Worm (Caenorhabditis elegans): ENCODE data around the gene mmab-1.

The mmab-1 gene

DNA sequence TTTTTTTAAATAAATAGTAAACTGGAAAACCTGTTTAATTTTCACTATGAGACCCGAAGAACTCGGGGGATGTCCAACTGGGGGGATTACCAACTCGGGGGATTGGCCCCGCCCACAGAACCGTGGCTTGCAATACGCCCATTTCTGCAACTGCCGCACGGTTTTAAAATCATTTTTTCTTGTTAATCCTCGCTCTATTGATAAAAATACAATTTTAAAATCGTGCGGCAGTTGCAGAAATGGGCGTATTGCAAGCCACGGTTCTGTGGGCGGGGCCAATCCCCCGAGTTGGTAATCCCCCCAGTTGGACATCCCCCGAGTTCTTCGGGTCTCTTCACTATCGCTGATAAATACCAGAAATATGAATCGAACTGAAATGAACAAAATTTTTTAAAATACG, at the start of gene mmab-1:
Gene mmab-1 (minus strand): TSS at position 95 of the 400 bp plus-strand sequence.
- TF ChIP-seq tbx-2 (tag; optimal IDR thresholded peaks at IDR 0.05) = peak; percentile 4
- TF ChIP-seq nhr-20 (tag; optimal IDR thresholded peaks at IDR 0.05) = peak; percentile 18
- TF ChIP-seq lin-35 (GFP tag; optimal IDR thresholded peaks at IDR 0.05) = peak in 1 of 2 experiments; percentile 8
- peak; percentile 60 for TF ChIP-seq nhr-90 (tag; optimal IDR thresholded peaks at IDR 0.05; ENCODE audit: poor library complexity)
- peak; percentile 15 to 30 for TF ChIP-seq efl-1 (optimal IDR thresholded peaks at IDR 0.05)
- peak in 1 of 2 experiments; percentile 91 for TF ChIP-seq efl-1 (GFP tag; optimal IDR thresholded peaks at IDR 0.05 in 1 of 2)
- TF ChIP-seq snu-23 (GFP tag; optimal IDR thresholded peaks at IDR 0.05) = peak; percentile 36
- TF ChIP-seq dsc-1 (tag; optimal IDR thresholded peaks at IDR 0.05) = peak; percentile 15
- TF ChIP-seq grh-1 (GFP tag; IDR thresholded peaks at IDR 0.05) = peak; percentile 51
- TF ChIP-seq ceh-88 (GFP tag; IDR thresholded peaks at IDR 0.05) = peak; percentile 8; the same call in 1 of the 2 replicates
- TF ChIP-seq dpl-1 (GFP tag; optimal IDR thresholded peaks at IDR 0.05) = peak in 1 of 3 experiments; percentile 11
- peak; percentile 57 for TF ChIP-seq nhr-47 (tag; optimal IDR thresholded peaks at IDR 0.05)
- peak in 1 of 2 experiments; percentile 18 for TF ChIP-seq lsy-2 (tag; optimal IDR thresholded peaks at IDR 0.05)
- TF ChIP-seq nhr-71 (tag; optimal IDR thresholded peaks at IDR 0.05) = peak; percentile 59
- TF ChIP-seq fkh-8 (tag; optimal IDR thresholded peaks at IDR 0.05) = peak; percentile 36
- peak; percentile 19 for TF ChIP-seq swsn-7 (tag; optimal IDR thresholded peaks at IDR 0.05)
- TF ChIP-seq nhr-19 (GFP tag; conservative IDR thresholded peaks at IDR 0.05) = peak; percentile 66

DNA sequence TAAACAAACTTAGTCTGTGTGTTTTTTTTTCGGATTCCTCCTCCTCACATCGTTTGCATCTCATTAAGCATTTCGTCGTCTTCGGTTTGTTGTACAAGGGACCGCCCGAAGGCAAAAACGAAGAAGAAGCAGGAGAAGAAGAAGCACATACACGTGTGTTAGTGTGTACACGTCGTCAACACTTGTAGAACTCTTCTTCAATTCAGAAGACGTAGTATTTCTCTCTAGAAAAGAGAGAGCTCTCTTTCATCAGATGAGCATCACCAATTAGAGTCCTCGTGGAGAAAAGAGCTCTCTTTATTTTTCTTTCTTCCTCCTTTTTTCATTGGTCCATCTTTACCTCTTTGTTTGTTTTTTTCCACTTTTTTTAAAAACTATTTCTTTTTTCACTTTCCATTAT, 46.2 kb upstream of the mmab-1 start:
- TF ChIP-seq skn-1 (tag; optimal IDR thresholded peaks at IDR 0.05) (no peak), nhr-76 (tag; optimal IDR thresholded peaks at IDR 0.05) (no peak), hpl-2 (GFP tag; optimal IDR thresholded peaks at IDR 0.05) (no peak), swsn-7 (tag; optimal IDR thresholded peaks at IDR 0.05) (no peak), xbp-1 (tag; optimal IDR thresholded peaks at IDR 0.05) (no peak), lin-14 (GFP tag; optimal IDR thresholded peaks at IDR 0.05) (peak; percentile 66), sox-4 (tag; optimal IDR thresholded peaks at IDR 0.05) (no peak), ztf-4 (tag; optimal IDR thresholded peaks at IDR 0.05) (no peak), lsy-2 (tag; optimal IDR thresholded peaks at IDR 0.05) (peak in 1 of 2 experiments; percentile 8), egl-27 (tag; optimal IDR thresholded peaks at IDR 0.05) (no peak), ama-1 (optimal IDR thresholded peaks at IDR 0.05) (no peak), C04F5.9 (tag; optimal IDR thresholded peaks at IDR 0.05) (no peak), lin-13 (GFP tag; optimal IDR thresholded peaks at IDR 0.05) (no peak), snu-23 (GFP tag; optimal IDR thresholded peaks at IDR 0.05) (no peak)

DNA sequence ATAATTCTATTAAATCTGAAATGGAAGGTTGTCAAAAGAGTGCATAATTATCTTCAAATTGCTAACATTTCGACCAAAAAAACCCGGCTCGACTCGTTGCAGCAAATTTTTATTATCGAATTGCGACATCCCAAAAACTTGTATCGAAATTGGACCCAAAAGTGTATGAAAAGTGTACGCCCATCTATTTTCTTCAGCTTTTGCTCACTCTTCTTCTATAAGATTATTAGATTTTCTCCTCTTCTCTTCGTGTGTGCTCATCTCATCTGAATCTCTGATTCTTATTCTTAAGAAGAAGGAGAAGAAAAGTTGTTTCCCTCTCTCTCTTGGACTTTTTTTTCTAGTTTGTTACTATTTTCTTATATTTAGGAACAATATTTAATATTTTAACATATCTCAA, 45.3 kb upstream of the mmab-1 start:
- TF ChIP-seq unc-30 (tag; optimal IDR thresholded peaks at IDR 0.05) (no peak), lin-35 (GFP tag; optimal IDR thresholded peaks at IDR 0.05) (peak in 1 of 2 experiments; percentile 6), nhr-71 (tag; optimal IDR thresholded peaks at IDR 0.05) (peak; percentile 8), F16B12.6 (tag; optimal IDR thresholded peaks at IDR 0.05) (no peak), fkh-8 (tag; optimal IDR thresholded peaks at IDR 0.05) (no peak), isw-1 (GFP tag; IDR thresholded peaks at IDR 0.05) (no peak), egl-13 (tag; optimal IDR thresholded peaks at IDR 0.05) (no peak), C04F5.9 (tag; optimal IDR thresholded peaks at IDR 0.05) (no peak), sup-37 (GFP tag; optimal IDR thresholded peaks at IDR 0.05) (no peak), mdl-1 (tag; optimal IDR thresholded peaks at IDR 0.05) (no peak), hlh-4 (tag; optimal IDR thresholded peaks at IDR 0.05) (no peak), fkh-10 (GFP tag; optimal IDR thresholded peaks at IDR 0.05) (peak; percentile 75), efl-3 (GFP tag; optimal IDR thresholded peaks at IDR 0.05) (no peak), pqm-1 (tag; optimal IDR thresholded peaks at IDR 0.05) (no peak), lsy-2 (tag; optimal IDR thresholded peaks at IDR 0.05) (no peak), irx-1 (tag; optimal IDR thresholded peaks at IDR 0.05) (no peak), ztf-11 (tag; optimal IDR thresholded peaks at IDR 0.05) (no peak), skn-1 (tag; optimal IDR thresholded peaks at IDR 0.05) (no peak), vab-15 (tag; optimal IDR thresholded peaks at IDR 0.05) (no peak), ces-1 (GFP tag; optimal IDR thresholded peaks at IDR 0.05) (peak; percentile 85), nhr-90 (tag; optimal IDR thresholded peaks at IDR 0.05; ENCODE audit: poor library complexity) (no peak), fkh-4 (tag; optimal IDR thresholded peaks at IDR 0.05; ENCODE audit: borderline replicate concordance) (no peak), dsc-1 (tag; optimal IDR thresholded peaks at IDR 0.05) (no peak), unc-98 (GFP tag; IDR thresholded peaks at IDR 0.05) (no peak), ceh-63 (GFP tag; optimal IDR thresholded peaks at IDR 0.05) (no peak), jun-1 (tag; optimal IDR thresholded peaks at IDR 0.05) (no peak), ceh-82 (tag; optimal IDR thresholded peaks at IDR 0.05) (peak in 1 of 3 experiments; percentile 25), mep-1 (tag; optimal IDR thresholded peaks at IDR 0.05) (peak; percentile 13), lin-14 (GFP tag; optimal IDR thresholded peaks at IDR 0.05) (peak; percentile 82), nhr-19 (GFP tag; conservative IDR thresholded peaks at IDR 0.05) (no peak)

All from whole organism, L1 larva.